Fruit fly (Drosophila melanogaster) whole organism, embryonic: Measurements from ENCODE around the gene Scr.

Experiments
- CG15601 ChIP-seq: fragments of 200-800 bp; sonication (Bioruptor generic); optimal IDR thresholded peaks from 3 replicates; lab custom pipeline; 2019; ENCODE audit warnings: missing biosample characterization, mild to moderate bottlenecking, missing genetic modification characterization, moderate library complexity
- Hr39 ChIP-seq: fragments of >200 bp; optimal IDR thresholded peaks from 2 replicates; lab custom pipeline; 2017
- Poxn ChIP-seq: fragments of 200-800 bp; sonication (Bioruptor generic); IDR thresholded peaks from 2 replicates; pipeline ENCODE4 v1.3.6; 2022; ENCODE audit warnings: missing biosample characterization, missing genetic modification characterization
- insv ChIP-seq, 2 experiments: fragments of 200-800 bp; sonication (Bioruptor generic); optimal IDR thresholded peaks; 3 replicates each; lab custom pipeline; 2016 to 2018; ENCODE audit warnings: missing biosample characterization in 2 of 2, missing genetic modification characterization in 2 of 2
- mld ChIP-seq: fragments of 200-800 bp; sonication (Bioruptor generic); IDR thresholded peaks from 3 replicates; pipeline ENCODE4 v1.3.6; 2022; ENCODE audit warnings: missing biosample characterization, missing genetic modification characterization; ENCODE audit not compliant: partially characterized antibody
- nau ChIP-seq: fragments of 200-800 bp; sonication (Bioruptor generic); optimal IDR thresholded peaks from 3 replicates; lab custom pipeline; 2017; ENCODE audit warnings: missing biosample characterization, mild to moderate bottlenecking, missing genetic modification characterization, missing genetic modification reagents
- nom ChIP-seq: fragments of 200-800 bp; sonication (Bioruptor generic); optimal IDR thresholded peaks from 2 replicates; lab custom pipeline; 2017; ENCODE audit warnings: missing biosample characterization, missing genetic modification characterization, mild to moderate bottlenecking, moderate library complexity, missing genetic modification reagents
- pnt ChIP-seq: fragments of 200-800 bp; sonication (Bioruptor generic); optimal IDR thresholded peaks from 3 replicates; lab custom pipeline; 2016; ENCODE audit warnings: missing biosample characterization, missing genetic modification characterization
- sim ChIP-seq: fragments of 200-800 bp; sonication (Bioruptor generic); IDR thresholded peaks from 2 replicates; pipeline ENCODE4 v1.3.6; 2022; ENCODE audit warnings: missing biosample characterization, missing genetic modification characterization
- trh ChIP-seq: fragments of 200-800 bp; sonication (Bioruptor generic); optimal IDR thresholded peaks from 2 replicates; lab custom pipeline; 2016; ENCODE audit warnings: missing biosample characterization, missing genetic modification characterization

DNA sequence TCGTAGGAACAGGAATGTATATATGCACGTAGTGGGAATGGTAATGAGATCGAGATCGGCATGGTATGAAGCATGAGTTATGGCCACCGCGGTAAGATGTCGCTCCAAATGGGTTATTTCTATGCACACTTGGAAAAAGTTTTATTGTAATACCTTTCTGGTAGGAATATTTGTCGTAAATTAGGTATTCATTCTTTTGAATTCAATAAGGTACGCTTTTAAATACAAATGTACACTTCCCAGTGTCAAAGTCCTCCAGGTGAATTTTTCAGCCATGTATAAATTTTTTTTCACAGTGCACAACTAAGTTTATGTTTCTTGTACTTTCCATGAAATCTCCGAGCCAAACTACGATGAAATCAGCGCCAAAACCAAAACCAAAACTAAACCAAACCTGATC, 19.5 kb upstream of the Scr start:
- TF ChIP-seq Hr39 (lab: Kevin White, UChicago) (no peak), nom (GFP tag; lab: Kevin White, UChicago) (no peak), pnt (GFP tag; lab: Kevin White, UChicago) (no peak), insv (GFP tag; optimal IDR thresholded peaks at IDR 0.05; lab: Kevin White, UChicago) (no peak), sim (GFP tag; lab: Robert Waterston, UW) (no peak), mld (GFP tag; lab: Robert Waterston, UW) (no peak), CG15601 (tag; lab: Kevin White, UChicago) (no peak), trh (GFP tag; lab: Kevin White, UChicago) (no peak), nau (no peak), Poxn (GFP tag; lab: Robert Waterston, UW) (no peak)
